Worm (Caenorhabditis elegans): ENCODE measurements around the gene tbc-13.
A peak's percentile ranks its signal among the peaks of the same experiment; 100 is the strongest.

ce11 chrX:12513415-12513814, 28.6 kb downstream of the tbc-13 start:
- TF ChIP-seq ama-1 (optimal IDR thresholded peaks at IDR 0.05) (no peak), nhr-47 (tag; optimal IDR thresholded peaks at IDR 0.05) (peak; percentile 47), nhr-12 (tag; optimal IDR thresholded peaks at IDR 0.05) (no peak), mdl-1 (tag; optimal IDR thresholded peaks at IDR 0.05) (no peak), lin-13 (GFP tag; optimal IDR thresholded peaks at IDR 0.05) (no peak), tbx-2 (tag; optimal IDR thresholded peaks at IDR 0.05) (peak; percentile 8), lin-35 (GFP tag; optimal IDR thresholded peaks at IDR 0.05) (no peak)
